Fruit fly (Drosophila melanogaster): ENCODE measurements around the gene Mst84Db.

- TF ChIP-seq Hr78 (GFP tag; optimal IDR thresholded peaks at IDR 0.05), result no peak
- no peak for TF ChIP-seq dmrt93B (GFP tag; optimal IDR thresholded peaks at IDR 0.05)
- TF ChIP-seq brk (GFP tag; optimal IDR thresholded peaks at IDR 0.05), result no peak
- no peak for TF ChIP-seq ey (GFP tag; optimal IDR thresholded peaks at IDR 0.05)
- TF ChIP-seq dl (GFP tag; optimal IDR thresholded peaks at IDR 0.05; ENCODE audit: insufficient read depth in 1 of 2, partially characterized antibody in 2 of 2), result no peak
- no peak for TF ChIP-seq Jra (GFP tag; optimal IDR thresholded peaks at IDR 0.05)
- TF ChIP-seq CG32264 (GFP tag; optimal IDR thresholded peaks at IDR 0.05), result no peak
- no peak for TF ChIP-seq dsf (GFP tag; optimal IDR thresholded peaks at IDR 0.05; ENCODE audit: borderline replicate concordance)
- TF ChIP-seq br (GFP tag; optimal IDR thresholded peaks at IDR 0.05), result no peak
Measured at dm6 chr3R:7363673-7364072, 1.8 kb downstream of the Mst84Db start, which contains the start of gene Mst84Dd.
